Fruit fly (Drosophila melanogaster) whole organism, embryonic: ENCODE results near the gene mgr.

Experiments
- B-H1 ChIP-seq: fragments of 200-800 bp; sonication (Bioruptor generic); IDR thresholded peaks from 3 replicates; pipeline ENCODE4 v1.3.6; 2022; ENCODE audit warnings: missing biosample characterization, missing genetic modification characterization
- CG10431 ChIP-seq: fragments of 200-800 bp; sonication (Bioruptor generic); optimal IDR thresholded peaks from 3 replicates; lab custom pipeline; 2018; ENCODE audit warnings: missing biosample characterization, mild to moderate bottlenecking, missing genetic modification characterization
- CG10959 ChIP-seq: fragments of 200-800 bp; sonication (Bioruptor generic); IDR thresholded peaks from 2 replicates; pipeline ENCODE4 v1.3.6; 2022; ENCODE audit warnings: missing biosample characterization, missing genetic modification characterization
- CG11093 ChIP-seq: fragments of 200-800 bp; sonication (Bioruptor generic); IDR thresholded peaks from 3 replicates; pipeline ENCODE4 v1.3.6; 2022; ENCODE audit warnings: missing biosample characterization, missing genetic modification characterization
- CG11560 ChIP-seq: fragments of 200-800 bp; sonication (Bioruptor generic); IDR thresholded peaks from 3 replicates; pipeline ENCODE4 v1.3.6; 2022; ENCODE audit warnings: missing biosample characterization, missing genetic modification characterization
- CG12219 ChIP-seq: fragments of 200-800 bp; sonication (Bioruptor generic); optimal IDR thresholded peaks from 3 replicates; lab custom pipeline; 2018; ENCODE audit warnings: missing biosample characterization, mild to moderate bottlenecking, missing genetic modification characterization
- CG12236 ChIP-seq: fragments of 200-800 bp; sonication (Bioruptor generic); optimal IDR thresholded peaks from 2 replicates; lab custom pipeline; 2016; ENCODE audit warnings: missing biosample characterization, missing genetic modification characterization
- CG14860 ChIP-seq: fragments of 200-800 bp; sonication (Bioruptor generic); IDR thresholded peaks from 3 replicates; pipeline ENCODE4 v1.3.6; 2022; ENCODE audit warnings: missing biosample characterization, missing genetic modification characterization; ENCODE audit not compliant: partially characterized antibody
- CG16813 ChIP-seq: fragments of 200-800 bp; sonication (Bioruptor generic); IDR thresholded peaks from 3 replicates; pipeline ENCODE4 v1.3.6; 2022; ENCODE audit warnings: missing biosample characterization, missing genetic modification characterization; ENCODE audit not compliant: partially characterized antibody
- CG2875 ChIP-seq: fragments of 200-800 bp; sonication (Bioruptor generic); optimal IDR thresholded peaks from 2 replicates; lab custom pipeline; 2017; ENCODE audit warnings: missing biosample characterization, mild to moderate bottlenecking, missing genetic modification characterization, missing genetic modification reagents
- CG32767 ChIP-seq: fragments of 200-800 bp; sonication (Bioruptor generic); IDR thresholded peaks from 2 replicates; pipeline ENCODE4 v1.3.6; 2022; ENCODE audit warnings: missing biosample characterization, missing genetic modification characterization
- CG34224 ChIP-seq: fragments of 200-800 bp; sonication (Bioruptor generic); IDR thresholded peaks from 3 replicates; pipeline ENCODE4 v1.3.6; 2022; ENCODE audit warnings: missing biosample characterization, missing genetic modification characterization; ENCODE audit not compliant: partially characterized antibody
- CG4404 ChIP-seq: fragments of 200-800 bp; sonication (Bioruptor generic); IDR thresholded peaks from 2 replicates; pipeline ENCODE4 v1.3.6; 2022; ENCODE audit warnings: missing biosample characterization, missing genetic modification characterization
- CG5180 ChIP-seq: fragments of 200-800 bp; sonication (Bioruptor generic); optimal IDR thresholded peaks from 3 replicates; lab custom pipeline; 2017; ENCODE audit warnings: missing biosample characterization, missing genetic modification characterization, mild to moderate bottlenecking, moderate library complexity, missing genetic modification reagents
- CG6272 ChIP-seq: fragments of 200-800 bp; sonication (Bioruptor generic); IDR thresholded peaks from 2 replicates; pipeline ENCODE4 v1.3.6; 2022; ENCODE audit warnings: missing biosample characterization, missing genetic modification characterization
- CG7556 ChIP-seq: fragments of 200-800 bp; sonication (Bioruptor generic); optimal IDR thresholded peaks from 2 replicates; lab custom pipeline; 2017; ENCODE audit warnings: missing biosample characterization, mild to moderate bottlenecking, missing genetic modification characterization
- CG7786 ChIP-seq: fragments of 200-800 bp; sonication (Bioruptor generic); optimal IDR thresholded peaks from 2 replicates; lab custom pipeline; 2016; ENCODE audit warnings: missing biosample characterization, missing genetic modification characterization
- CG8089 ChIP-seq: fragments of 200-800 bp; sonication (Bioruptor generic); optimal IDR thresholded peaks from 3 replicates; lab custom pipeline; 2016; ENCODE audit warnings: missing biosample characterization, missing genetic modification characterization
- CG9437 ChIP-seq: fragments of 200-800 bp; sonication (Bioruptor generic); optimal IDR thresholded peaks from 2 replicates; lab custom pipeline; 2018; ENCODE audit warnings: missing biosample characterization, mild to moderate bottlenecking, missing genetic modification characterization
- CG9727 ChIP-seq: fragments of 200-800 bp; sonication (Bioruptor generic); optimal IDR thresholded peaks from 3 replicates; lab custom pipeline; 2017; ENCODE audit warnings: missing biosample characterization, mild to moderate bottlenecking, missing genetic modification characterization
- CTCF ChIP-seq: fragments of 200-800 bp; sonication (Bioruptor generic); optimal IDR thresholded peaks from 2 replicates; lab custom pipeline; 2017; ENCODE audit warnings: missing biosample characterization, mild to moderate bottlenecking, missing genetic modification characterization, moderate library complexity
- CkIIα-i1 ChIP-seq: fragments of 200-800 bp; sonication (Bioruptor generic); IDR thresholded peaks from 2 replicates; pipeline ENCODE4 v1.3.6; 2022; ENCODE audit warnings: missing biosample characterization, missing genetic modification characterization
- CoRest ChIP-seq: fragments of 200-800 bp; sonication (Bioruptor generic); optimal IDR thresholded peaks from 3 replicates; lab custom pipeline; 2018; ENCODE audit warnings: missing biosample characterization, mild to moderate bottlenecking, missing genetic modification characterization, moderate library complexity
- Dbx ChIP-seq: fragments of 200-800 bp; sonication (Bioruptor generic); IDR thresholded peaks from 3 replicates; pipeline ENCODE4 v1.3.6; 2022; ENCODE audit warnings: missing biosample characterization, missing genetic modification characterization
- MBD-R2 ChIP-seq: fragments of 200-800 bp; sonication (Bioruptor generic); IDR thresholded peaks from 2 replicates; pipeline ENCODE4 v1.3.6; 2022; ENCODE audit warnings: missing biosample characterization, missing genetic modification characterization
- MESR4 ChIP-seq: fragments of 200-800 bp; sonication (Bioruptor generic); optimal IDR thresholded peaks from 2 replicates; lab custom pipeline; 2018; ENCODE audit warnings: missing biosample characterization, mild to moderate bottlenecking, missing genetic modification characterization, moderate library complexity
- Mad ChIP-seq: fragments of 200-800 bp; sonication (Bioruptor generic); optimal IDR thresholded peaks from 2 replicates; lab custom pipeline; 2016; ENCODE audit warnings: missing biosample characterization, missing genetic modification characterization
- Med ChIP-seq: fragments of 200-800 bp; sonication (Bioruptor generic); peaks from one replicate; lab custom pipeline; 2016; ENCODE audit warnings: missing biosample characterization, missing genetic modification characterization, mild to moderate bottlenecking, inconsistent platforms, moderate library complexity
- Oli ChIP-seq: fragments of 200-800 bp; sonication (Bioruptor generic); optimal IDR thresholded peaks from 2 replicates; lab custom pipeline; 2018; ENCODE audit warnings: missing biosample characterization, mild to moderate bottlenecking, missing genetic modification characterization, moderate library complexity
- Scr ChIP-seq: fragments of 200-800 bp; sonication (Bioruptor generic); IDR thresholded peaks from 2 replicates; pipeline ENCODE4 v1.3.6; 2022; ENCODE audit warnings: missing biosample characterization, missing genetic modification characterization; ENCODE audit not compliant: partially characterized antibody
- TFAM ChIP-seq: fragments of 200-800 bp; sonication (Bioruptor generic); optimal IDR thresholded peaks from 2 replicates; lab custom pipeline; 2017; ENCODE audit warnings: missing biosample characterization, missing genetic modification characterization, inconsistent platforms
- abd-A ChIP-seq: fragments of 200-800 bp; sonication (Bioruptor generic); optimal IDR thresholded peaks from 3 replicates; lab custom pipeline; 2019; ENCODE audit warnings: missing biosample characterization, mild to moderate bottlenecking, missing genetic modification characterization, moderate library complexity
- bigmax ChIP-seq: fragments of 200-800 bp; sonication (Bioruptor generic); optimal IDR thresholded peaks from 2 replicates; lab custom pipeline; 2018; ENCODE audit warnings: missing biosample characterization, mild to moderate bottlenecking, missing genetic modification characterization
- cad ChIP-seq: fragments of >200 bp; optimal IDR thresholded peaks from 2 replicates; lab custom pipeline; 2017; ENCODE audit warnings: missing biosample characterization, missing genetic modification characterization
- chm ChIP-seq: fragments of 200-800 bp; sonication (Bioruptor generic); IDR thresholded peaks from 2 replicates; pipeline ENCODE4 v1.3.6; 2022; ENCODE audit warnings: missing biosample characterization, missing genetic modification characterization
- da ChIP-seq: fragments of 200-800 bp; sonication (Bioruptor generic); optimal IDR thresholded peaks from 2 replicates; lab custom pipeline; 2016; ENCODE audit warnings: missing biosample characterization, missing genetic modification characterization
- fd102C ChIP-seq: fragments of 200-800 bp; sonication (Bioruptor generic); optimal IDR thresholded peaks from 2 replicates; lab custom pipeline; 2018; ENCODE audit warnings: missing biosample characterization, mild to moderate bottlenecking, missing genetic modification characterization, moderate library complexity
- jigr1 ChIP-seq: fragments of 200-800 bp; sonication (Bioruptor generic); IDR thresholded peaks from 3 replicates; pipeline ENCODE4 v1.3.6; 2022; ENCODE audit warnings: missing biosample characterization, missing genetic modification characterization
- ken ChIP-seq: fragments of 200-800 bp; sonication (Bioruptor generic); IDR thresholded peaks from 3 replicates; pipeline ENCODE4 v1.3.6; 2022; ENCODE audit warnings: missing biosample characterization, missing genetic modification characterization
- lab ChIP-seq: fragments of 200-800 bp; sonication (Bioruptor generic); optimal IDR thresholded peaks from 3 replicates; lab custom pipeline; 2017; ENCODE audit warnings: missing biosample characterization, missing genetic modification characterization, mild to moderate bottlenecking, moderate library complexity, missing genetic modification reagents
- nerfin-2 ChIP-seq: fragments of 200-800 bp; sonication (Bioruptor generic); IDR thresholded peaks from 2 replicates; pipeline ENCODE4 v1.3.6; 2022; ENCODE audit warnings: missing biosample characterization, missing genetic modification characterization; ENCODE audit not compliant: partially characterized antibody
- nom ChIP-seq: fragments of 200-800 bp; sonication (Bioruptor generic); optimal IDR thresholded peaks from 2 replicates; lab custom pipeline; 2017; ENCODE audit warnings: missing biosample characterization, missing genetic modification characterization, mild to moderate bottlenecking, moderate library complexity, missing genetic modification reagents
- ro ChIP-seq: fragments of 200-800 bp; sonication (Bioruptor generic); IDR thresholded peaks from 2 replicates; pipeline ENCODE4 v1.3.6; 2022; ENCODE audit warnings: missing biosample characterization, missing genetic modification characterization
- sens ChIP-seq: fragments of 200-800 bp; sonication (Bioruptor generic); peaks from one replicate; lab custom pipeline; 2016; ENCODE audit warnings: missing biosample characterization, missing genetic modification characterization
- slbo ChIP-seq: fragments of 200-800 bp; sonication (Bioruptor generic); IDR thresholded peaks from 2 replicates; pipeline ENCODE4 v1.3.6; 2022; ENCODE audit warnings: missing biosample characterization, missing genetic modification characterization
- stwl ChIP-seq: fragments of 200-800 bp; sonication (Bioruptor generic); optimal IDR thresholded peaks from 3 replicates; lab custom pipeline; 2018; ENCODE audit warnings: missing biosample characterization, mild to moderate bottlenecking, missing genetic modification characterization, moderate library complexity
- zf30C ChIP-seq: fragments of 200-800 bp; sonication (Bioruptor generic); optimal IDR thresholded peaks from 3 replicates; lab custom pipeline; 2018; ENCODE audit warnings: missing biosample characterization, mild to moderate bottlenecking, missing genetic modification characterization

Gene mgr

dm6 chr3R:11402894-11403293, 6.8 kb downstream of the mgr start (continued):
- TF ChIP-seq lab, result no peak
- TF ChIP-seq stwl, result peak; percentile 92
- TF ChIP-seq Mad, result no peak
- no peak for TF ChIP-seq Scr (GFP tag; lab: Robert Waterston, UW)
- TF ChIP-seq CG10959 (GFP tag; lab: Robert Waterston, UW), result no peak
- TF ChIP-seq CG9437 (GFP tag; lab: Kevin White, UChicago), result no peak

dm6 chr3R:11395541-11395940, 14.1 kb downstream of the mgr start:
- no peak for TF ChIP-seq CG11560
- TF ChIP-seq CTCF (GFP tag; lab: Kevin White, UChicago), result peak; percentile 38
- TF ChIP-seq CG14860 (GFP tag; lab: Robert Waterston, UW), result 0 out of 3 replicates have a peak, but pooled peaks have one; percentile 18
- TF ChIP-seq TFAM (GFP tag; lab: Kevin White, UChicago), result no peak
- TF ChIP-seq, all 482 proteins: peak for 2

- TF ChIP-seq CG10431 (no peak), CTCF (GFP tag; lab: Kevin White, UChicago) (peak; percentile 60), jigr1 (GFP tag; lab: Robert Waterston, UW) (no peak), CG16813 (GFP tag; lab: Robert Waterston, UW) (0 out of 3 replicates have a peak, but pooled peaks have one; percentile 13), CG32767 (GFP tag; lab: Robert Waterston, UW) (no peak), CG7556 (GFP tag; lab: Kevin White, UChicago) (no peak), cad (GFP tag; lab: Kevin White, UChicago) (no peak), nom (GFP tag; lab: Kevin White, UChicago) (no peak), CG2875 (GFP tag; lab: Kevin White, UChicago) (no peak), MESR4 (no peak), Med (no peak), ken (GFP tag; lab: Robert Waterston, UW) (no peak)
- TF ChIP-seq, all 482 proteins: peak for 2
Measured at dm6 chr3R:11393896-11394295, 15.8 kb downstream of the mgr start.

dm6 chr3R:11392805-11393204, 16.9 kb downstream of the mgr start:
- TF ChIP-seq fd102C (GFP tag; lab: Kevin White, UChicago), result peak; percentile 91
- peak; percentile 65 for TF ChIP-seq CG8089 (GFP tag; lab: Kevin White, UChicago)
- TF ChIP-seq CG6272 (GFP tag; lab: Robert Waterston, UW), result peak; percentile 41; the same call in 1 of the 2 replicates
- TF ChIP-seq CG2875 (GFP tag; lab: Kevin White, UChicago), result peak; percentile 78
- TF ChIP-seq sens (GFP tag; lab: Kevin White, UChicago), result peak; percentile 89
- TF ChIP-seq Dbx (GFP tag; lab: Robert Waterston, UW), result no peak
- TF ChIP-seq CG12219 (GFP tag; lab: Kevin White, UChicago), result peak; percentile 63
- no peak for TF ChIP-seq CkIIα-i1 (GFP tag; lab: Robert Waterston, UW)
- peak; percentile 81; the same call in 1 of the 2 replicates for TF ChIP-seq chm
- TF ChIP-seq MBD-R2, result no peak
- TF ChIP-seq CG9727 (GFP tag; lab: Kevin White, UChicago), result peak; percentile 85
- TF ChIP-seq nerfin-2 (GFP tag; lab: Robert Waterston, UW), result no peak
- no peak for TF ChIP-seq bigmax (GFP tag; lab: Kevin White, UChicago)
- no peak for TF ChIP-seq CG34224
- peak; percentile 63 for TF ChIP-seq CG4404 (GFP tag; lab: Robert Waterston, UW)
- TF ChIP-seq CG11093 (GFP tag; lab: Robert Waterston, UW), result no peak
- peak; percentile 11 for TF ChIP-seq da (GFP tag; lab: Kevin White, UChicago)
- 0 out of 2 replicates have a peak, but pooled peaks have one; percentile 37 for TF ChIP-seq ro (GFP tag; lab: Robert Waterston, UW)
- TF ChIP-seq slbo, result peak; percentile 38; the same call in 1 of the 2 replicates
- TF ChIP-seq Oli (tag; lab: Kevin White, UChicago), result peak; percentile 63
- TF ChIP-seq CG5180 (GFP tag; lab: Kevin White, UChicago), result peak; percentile 45
- peak; percentile 73 for TF ChIP-seq CG12236 (GFP tag; lab: Kevin White, UChicago)
- 0 out of 3 replicates have a peak, but pooled peaks have one; percentile 31 for TF ChIP-seq B-H1 (GFP tag; lab: Robert Waterston, UW)
- TF ChIP-seq zf30C (GFP tag; lab: Kevin White, UChicago), result no peak
- peak; percentile 63 for TF ChIP-seq CoRest (tag; lab: Kevin White, UChicago)
- TF ChIP-seq CG7786 (GFP tag; lab: Kevin White, UChicago), result no peak
- TF ChIP-seq abd-A (tag; lab: Kevin White, UChicago), result no peak
